Fruit fly (Drosophila melanogaster) whole organism, adult: Measurements from ENCODE around the gene CG5274.
A peak's percentile ranks its signal among the peaks of the same experiment; 100 is the strongest.

Experiments used
- CG11617 ChIP-seq: fragments of 200-800 bp; sonication (Bioruptor generic); optimal IDR thresholded peaks from 2 replicates; lab custom pipeline; 2017; ENCODE audit warnings: mild to moderate bottlenecking, missing biosample characterization, missing genetic modification reagents, missing genetic modification characterization
- CG12768 ChIP-seq: fragments of 200-800 bp; sonication (Bioruptor generic); optimal IDR thresholded peaks from 2 replicates; lab custom pipeline; 2017; ENCODE audit warnings: missing biosample characterization, missing genetic modification characterization, mild to moderate bottlenecking, moderate library complexity, missing genetic modification reagents
- CG14711 ChIP-seq: fragments of 200-800 bp; sonication (Bioruptor generic); optimal IDR thresholded peaks from 2 replicates; lab custom pipeline; 2018; ENCODE audit warnings: missing biosample characterization, mild to moderate bottlenecking, missing genetic modification characterization, moderate library complexity
- CG1620 ChIP-seq: fragments of 200-800 bp; sonication (Bioruptor generic); optimal IDR thresholded peaks from 2 replicates; lab custom pipeline; 2016; ENCODE audit warnings: missing biosample characterization, missing genetic modification characterization
- CG33017 ChIP-seq: fragments of 200-800 bp; sonication (Bioruptor generic); optimal IDR thresholded peaks from 2 replicates; lab custom pipeline; 2018; ENCODE audit warnings: missing biosample characterization, mild to moderate bottlenecking, missing genetic modification characterization, moderate library complexity
- CG5204 ChIP-seq: fragments of 200-800 bp; sonication (Bioruptor generic); optimal IDR thresholded peaks from 2 replicates; lab custom pipeline; 2016; ENCODE audit warnings: missing biosample characterization, missing genetic modification characterization
- CG7045 ChIP-seq: fragments of 200-800 bp; sonication (Bioruptor generic); optimal IDR thresholded peaks from 2 replicates; lab custom pipeline; 2017; ENCODE audit warnings: missing biosample characterization, mild to moderate bottlenecking, missing genetic modification characterization
- CG7101 ChIP-seq: fragments of 200-800 bp; sonication (Bioruptor generic); optimal IDR thresholded peaks from 2 replicates; lab custom pipeline; 2018; ENCODE audit warnings: missing biosample characterization, mild to moderate bottlenecking, missing genetic modification characterization, moderate library complexity
- Clk ChIP-seq: fragments of 200-800 bp; sonication (Bioruptor generic); optimal IDR thresholded peaks from 2 replicates; lab custom pipeline; 2017; ENCODE audit warnings: missing biosample characterization, missing genetic modification characterization
- Crg-1 ChIP-seq: fragments of 200-800 bp; sonication (Bioruptor generic); optimal IDR thresholded peaks from 2 replicates; lab custom pipeline; 2016; ENCODE audit warnings: missing biosample characterization, missing genetic modification characterization
- Hr96 ChIP-seq: fragments of 200-800 bp; sonication (Bioruptor generic); optimal IDR thresholded peaks from 2 replicates; lab custom pipeline; 2016; ENCODE audit warnings: missing biosample characterization, missing genetic modification characterization
- Mnt ChIP-seq: fragments of 200-800 bp; sonication (Bioruptor generic); optimal IDR thresholded peaks from 2 replicates; lab custom pipeline; 2016; ENCODE audit warnings: missing biosample characterization, mild to moderate bottlenecking, missing genetic modification characterization
- bab1 ChIP-seq: fragments of 200-800 bp; sonication (Bioruptor generic); optimal IDR thresholded peaks from 3 replicates; lab custom pipeline; 2019; ENCODE audit warnings: missing biosample characterization, mild to moderate bottlenecking, missing genetic modification characterization, moderate library complexity
- cic ChIP-seq: fragments of 200-800 bp; sonication (Bioruptor generic); optimal IDR thresholded peaks from 2 replicates; lab custom pipeline; 2017; ENCODE audit warnings: missing biosample characterization, mild to moderate bottlenecking, missing genetic modification characterization, moderate library complexity
- cnc ChIP-seq, 2 experiments: fragments of >200 bp; optimal IDR thresholded peaks; 2 replicates each; lab custom pipeline; 2017
- kay ChIP-seq: fragments of 200-800 bp; sonication (Bioruptor generic); peaks from one replicate; lab custom pipeline; 2016; ENCODE audit warnings: missing biosample characterization, missing genetic modification characterization, borderline replicate concordance
- ovo ChIP-seq: fragments of 200-800 bp; sonication (Bioruptor generic); optimal IDR thresholded peaks from 2 replicates; lab custom pipeline; 2016; ENCODE audit warnings: missing biosample characterization, missing genetic modification characterization
- pad ChIP-seq: fragments of 200-800 bp; sonication (Bioruptor generic); optimal IDR thresholded peaks from 3 replicates; lab custom pipeline; 2017; ENCODE audit warnings: missing biosample characterization, missing genetic modification characterization, mild to moderate bottlenecking, moderate library complexity, missing genetic modification reagents
- tj ChIP-seq: fragments of 200-800 bp; sonication (Bioruptor generic); optimal IDR thresholded peaks from 3 replicates; lab custom pipeline; 2017; ENCODE audit warnings: missing biosample characterization, mild to moderate bottlenecking, missing genetic modification characterization, moderate library complexity
- toe ChIP-seq: fragments of 200-800 bp; sonication (Bioruptor generic); optimal IDR thresholded peaks from 2 replicates; lab custom pipeline; 2016; ENCODE audit warnings: missing biosample characterization, missing genetic modification characterization

CG5274 gene

dm6 chr3L:20462391-20462790 lies 34.9 kb upstream of the CG5274 start:
- TF ChIP-seq cnc (optimal IDR thresholded peaks at IDR 0.05; lab: Kevin White, UChicago) (no peak), Clk (GFP tag; lab: Kevin White, UChicago) (no peak), ovo (GFP tag; lab: Kevin White, UChicago) (no peak), CG1620 (GFP tag; lab: Kevin White, UChicago) (no peak), bab1 (GFP tag; lab: Kevin White, UChicago) (no peak), CG5204 (GFP tag; lab: Kevin White, UChicago) (no peak), pad (GFP tag; lab: Kevin White, UChicago) (no peak)

dm6 chr3L:20460383-20460782 lies 32.9 kb upstream of the CG5274 start, which contains the start of gene mag:
Gene mag (plus strand): TSS chr3L:20460683.
- TF ChIP-seq pad (GFP tag; lab: Kevin White, UChicago) = no peak
- no peak for TF ChIP-seq CG5204 (GFP tag; lab: Kevin White, UChicago)

DNA sequence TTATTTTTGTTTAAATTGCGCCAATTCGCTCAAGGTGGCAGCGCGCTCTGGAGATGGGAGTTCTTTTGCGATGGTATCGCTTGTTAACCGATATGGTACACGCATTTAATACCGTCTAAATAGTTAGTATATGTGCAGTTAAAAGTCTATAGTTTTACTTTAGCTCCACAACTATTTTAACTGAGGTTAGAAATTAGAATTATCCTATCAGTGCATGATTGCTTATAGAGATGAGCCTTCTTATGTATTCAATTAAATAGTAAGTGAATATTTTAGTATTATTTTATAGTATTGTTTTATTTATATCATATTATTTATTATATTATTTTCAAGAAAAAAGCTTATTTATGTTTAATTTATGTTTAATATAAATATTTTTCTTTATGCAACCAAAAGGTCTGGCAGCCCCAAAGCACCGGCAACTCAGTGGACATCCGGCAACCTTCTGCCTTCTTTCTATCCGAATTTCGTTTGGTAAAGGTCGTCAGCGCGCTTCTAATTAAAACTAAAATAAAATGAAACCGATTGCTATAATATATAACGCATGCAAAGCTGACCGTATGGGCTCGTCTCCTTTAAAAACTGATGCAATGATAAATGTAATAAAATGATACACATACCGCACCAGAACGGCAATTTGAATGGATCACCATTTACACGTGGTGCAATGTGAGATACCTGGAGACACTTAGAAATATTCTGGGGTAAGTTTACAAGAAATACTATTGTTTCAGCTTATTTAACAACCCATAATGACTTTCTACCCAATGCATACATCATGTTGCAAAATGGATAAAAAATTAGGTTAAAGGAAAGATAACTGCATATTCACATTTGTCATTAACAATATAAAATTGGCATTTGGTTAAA lies 25.6 kb upstream of the CG5274 start, which contains the start of gene CG5199:
TSS of gene CG5199 (minus strand) at position 52 of the 870 bp plus-strand sequence.
- TF ChIP-seq CG5204 (GFP tag; lab: Kevin White, UChicago) (peak; percentile 26), Clk (GFP tag; lab: Kevin White, UChicago) (no peak), bab1 (GFP tag; lab: Kevin White, UChicago) (no peak), Mnt (peak; percentile 83), toe (peak; percentile 53), Hr96 (GFP tag; lab: Kevin White, UChicago) (no peak), tj (GFP tag; lab: Kevin White, UChicago) (peak; percentile 28), CG1620 (GFP tag; lab: Kevin White, UChicago) (no peak), cic (GFP tag; lab: Kevin White, UChicago) (no peak), kay (no peak), CG7045 (GFP tag; lab: Kevin White, UChicago) (peak; percentile 55), Crg-1 (GFP tag; lab: Kevin White, UChicago) (peak; percentile 14), CG11617 (peak; percentile 72), CG14711 (tag; lab: Kevin White, UChicago) (peak; percentile 60), CG7101 (peak; percentile 71), cnc (optimal IDR thresholded peaks at IDR 0.05; lab: Kevin White, UChicago) (no peak), CG33017 (tag; lab: Kevin White, UChicago) (peak; percentile 13), CG12768 (GFP tag; lab: Kevin White, UChicago) (peak; percentile 56), pad (GFP tag; lab: Kevin White, UChicago) (peak; percentile 49), ovo (GFP tag; lab: Kevin White, UChicago) (peak; percentile 34)

DNA sequence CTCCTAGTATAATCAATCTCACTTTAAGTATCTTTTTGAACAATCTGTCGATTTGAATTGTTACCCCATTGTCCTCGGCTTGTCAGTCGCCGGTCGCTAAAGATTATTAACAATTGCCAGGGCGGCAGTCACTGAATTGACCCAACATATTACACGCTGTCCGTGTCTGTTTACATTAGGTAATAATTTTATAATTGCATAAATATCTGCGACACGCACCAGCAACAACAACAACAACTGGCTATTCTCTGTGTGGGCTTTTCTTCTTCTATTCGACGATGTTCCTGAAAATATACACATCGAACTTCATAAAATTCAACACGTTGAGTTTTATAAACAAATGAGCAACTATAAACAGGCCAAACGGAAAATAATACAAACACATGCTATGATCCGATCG lies 21.3 kb upstream of the CG5274 start:
- TF ChIP-seq cic (GFP tag; lab: Kevin White, UChicago) = no peak
- no peak for TF ChIP-seq ovo (GFP tag; lab: Kevin White, UChicago)
- TF ChIP-seq Mnt = no peak
- no peak for TF ChIP-seq pad (GFP tag; lab: Kevin White, UChicago)
- no peak for TF ChIP-seq kay
- no peak for TF ChIP-seq CG33017 (tag; lab: Kevin White, UChicago)

dm6 chr3L:20447957-20448356 lies 20.5 kb upstream of the CG5274 start:
- TF ChIP-seq CG12768 (GFP tag; lab: Kevin White, UChicago) = peak; percentile 4
- TF ChIP-seq CG11617 = peak; percentile 4
- peak; percentile 17 for TF ChIP-seq CG14711 (tag; lab: Kevin White, UChicago)
- TF ChIP-seq cnc (optimal IDR thresholded peaks at IDR 0.05; lab: Kevin White, UChicago) = no peak
- peak; percentile 35 for TF ChIP-seq CG7101

dm6 chr3L:20447337-20447736 lies 19.9 kb upstream of the CG5274 start:
- TF ChIP-seq CG14711 (tag; lab: Kevin White, UChicago) (no peak), Clk (GFP tag; lab: Kevin White, UChicago) (no peak), pad (GFP tag; lab: Kevin White, UChicago) (no peak), CG5204 (GFP tag; lab: Kevin White, UChicago) (no peak), tj (GFP tag; lab: Kevin White, UChicago) (no peak), kay (no peak), bab1 (GFP tag; lab: Kevin White, UChicago) (no peak)

DNA sequence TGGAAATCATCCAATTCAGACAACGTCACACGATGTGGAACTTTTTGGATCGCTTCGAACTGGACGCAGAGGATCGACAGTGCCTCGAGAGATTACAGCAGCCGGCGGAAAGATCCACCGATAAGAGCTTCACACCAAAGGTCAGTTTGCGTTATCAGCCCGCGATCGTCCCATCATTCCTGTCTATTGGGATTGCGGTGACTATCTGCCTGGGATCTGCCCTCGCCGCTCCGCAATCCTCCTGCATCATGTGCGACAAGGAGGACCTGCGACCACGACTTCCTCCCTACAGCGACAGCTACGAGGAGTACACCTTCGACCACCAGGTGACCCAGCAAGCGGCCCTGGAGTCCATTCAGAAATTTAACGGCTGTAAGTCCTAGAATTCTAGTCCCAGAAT lies 18.6 kb upstream of the CG5274 start:
- TF ChIP-seq CG33017 (tag; lab: Kevin White, UChicago) = no peak
- TF ChIP-seq cic (GFP tag; lab: Kevin White, UChicago) = peak; percentile 36
- TF ChIP-seq Mnt = peak; percentile 34
